Fruit fly (Drosophila melanogaster) whole organism, embryonic: Measurements from ENCODE around the gene CG42268.

Experiments
- Atf3 ChIP-seq: fragments of 200-800 bp; sonication (Bioruptor generic); optimal IDR thresholded peaks from 3 replicates; lab custom pipeline; 2016; ENCODE audit warnings: missing biosample characterization, missing genetic modification characterization
- Atf6 ChIP-seq: fragments of 200-800 bp; sonication (Bioruptor generic); IDR thresholded peaks from 2 replicates; pipeline ENCODE4 v1.3.6; 2022; ENCODE audit warnings: missing biosample characterization, missing genetic modification characterization
- Bteb2 ChIP-seq: fragments of 200-800 bp; sonication (Bioruptor generic); optimal IDR thresholded peaks from 2 replicates; lab custom pipeline; 2016; ENCODE audit warnings: missing biosample characterization, missing genetic modification characterization
- CG10321 ChIP-seq: fragments of 200-800 bp; sonication (Bioruptor generic); IDR thresholded peaks from 2 replicates; pipeline ENCODE4 v1.3.6; 2022; ENCODE audit warnings: missing biosample characterization, missing genetic modification characterization
- CG10462 ChIP-seq: fragments of 200-800 bp; sonication (Bioruptor generic); optimal IDR thresholded peaks from 2 replicates; lab custom pipeline; 2016; ENCODE audit warnings: missing biosample characterization, missing genetic modification characterization
- CG11560 ChIP-seq: fragments of 200-800 bp; sonication (Bioruptor generic); IDR thresholded peaks from 3 replicates; pipeline ENCODE4 v1.3.6; 2022; ENCODE audit warnings: missing biosample characterization, missing genetic modification characterization
- CG12236 ChIP-seq: fragments of 200-800 bp; sonication (Bioruptor generic); optimal IDR thresholded peaks from 2 replicates; lab custom pipeline; 2016; ENCODE audit warnings: missing biosample characterization, missing genetic modification characterization
- CG1233 ChIP-seq: fragments of 200-800 bp; sonication (Bioruptor generic); optimal IDR thresholded peaks from 4 replicates; lab custom pipeline; 2018; ENCODE audit warnings: missing biosample characterization, mild to moderate bottlenecking, missing genetic modification characterization
- CG14050 ChIP-seq: fragments of 200-800 bp; sonication (Bioruptor generic); IDR thresholded peaks from 3 replicates; pipeline ENCODE4 v1.3.6; 2022; ENCODE audit warnings: missing biosample characterization, missing genetic modification characterization
- CG15601 ChIP-seq: fragments of 200-800 bp; sonication (Bioruptor generic); optimal IDR thresholded peaks from 3 replicates; lab custom pipeline; 2019; ENCODE audit warnings: missing biosample characterization, mild to moderate bottlenecking, missing genetic modification characterization, moderate library complexity
- CG16815 ChIP-seq: fragments of 200-800 bp; sonication (Bioruptor generic); optimal IDR thresholded peaks from 3 replicates; lab custom pipeline; 2017; ENCODE audit warnings: missing biosample characterization, mild to moderate bottlenecking, missing genetic modification characterization
- CG2116 ChIP-seq: fragments of 200-800 bp; sonication (Bioruptor generic); optimal IDR thresholded peaks from 3 replicates; lab custom pipeline; 2018; ENCODE audit warnings: missing biosample characterization, mild to moderate bottlenecking, missing genetic modification characterization
- CG3407 ChIP-seq: fragments of 200-800 bp; sonication (Bioruptor generic); optimal IDR thresholded peaks from 2 replicates; lab custom pipeline; 2018; ENCODE audit warnings: missing biosample characterization, mild to moderate bottlenecking, missing genetic modification characterization
- CG34422 ChIP-seq: fragments of 200-800 bp; sonication (Bioruptor generic); IDR thresholded peaks from 3 replicates; pipeline ENCODE4 v1.3.6; 2022; ENCODE audit warnings: missing biosample characterization, missing genetic modification characterization
- CG3838 ChIP-seq: fragments of 200-800 bp; sonication (Bioruptor generic); optimal IDR thresholded peaks from 3 replicates; lab custom pipeline; 2016; ENCODE audit warnings: missing biosample characterization, missing genetic modification characterization
- CG4404 ChIP-seq: fragments of 200-800 bp; sonication (Bioruptor generic); IDR thresholded peaks from 2 replicates; pipeline ENCODE4 v1.3.6; 2022; ENCODE audit warnings: missing biosample characterization, missing genetic modification characterization
- CG7745 ChIP-seq: fragments of 200-800 bp; sonication (Bioruptor generic); optimal IDR thresholded peaks from 2 replicates; lab custom pipeline; 2018; ENCODE audit warnings: missing biosample characterization, mild to moderate bottlenecking, missing genetic modification characterization, moderate library complexity
- CG7928 ChIP-seq: fragments of 200-800 bp; sonication (Bioruptor generic); optimal IDR thresholded peaks from 2 replicates; lab custom pipeline; 2017; ENCODE audit warnings: missing biosample characterization, mild to moderate bottlenecking, missing genetic modification characterization
- CG7963 ChIP-seq: fragments of 200-800 bp; sonication (Bioruptor generic); IDR thresholded peaks from 3 replicates; pipeline ENCODE4 v1.3.6; 2022; ENCODE audit warnings: missing biosample characterization, missing genetic modification characterization; ENCODE audit not compliant: partially characterized antibody
- CG8478 ChIP-seq: fragments of >200 bp; optimal IDR thresholded peaks from 2 replicates; lab custom pipeline; 2018
- ERR ChIP-seq: fragments of 200-800 bp; sonication (Bioruptor generic); optimal IDR thresholded peaks from 2 replicates; lab custom pipeline; 2016; ENCODE audit warnings: missing biosample characterization, missing genetic modification characterization
- HHEX ChIP-seq: fragments of 200-800 bp; sonication (Bioruptor generic); optimal IDR thresholded peaks from 3 replicates; lab custom pipeline; 2017; ENCODE audit warnings: missing biosample characterization, mild to moderate bottlenecking, missing genetic modification characterization, missing genetic modification reagents
- MESR4 ChIP-seq: fragments of 200-800 bp; sonication (Bioruptor generic); optimal IDR thresholded peaks from 2 replicates; lab custom pipeline; 2018; ENCODE audit warnings: missing biosample characterization, mild to moderate bottlenecking, missing genetic modification characterization, moderate library complexity
- Max ChIP-seq: fragments of 200-800 bp; sonication (Bioruptor generic); optimal IDR thresholded peaks from 2 replicates; lab custom pipeline; 2016; ENCODE audit warnings: missing biosample characterization, mild to moderate bottlenecking, missing genetic modification characterization
- Meics ChIP-seq: fragments of 200-800 bp; sonication (Bioruptor generic); optimal IDR thresholded peaks from 2 replicates; lab custom pipeline; 2017; ENCODE audit warnings: missing biosample characterization, mild to moderate bottlenecking, missing genetic modification characterization
- Pdp1 ChIP-seq, 2 experiments: fragments of 200-800 bp; sonication (Bioruptor generic); optimal IDR thresholded peaks; 3 replicates each; lab custom pipeline; 2016; ENCODE audit warnings: missing biosample characterization in 2 of 2, missing genetic modification characterization in 2 of 2, mild to moderate bottlenecking in 1 of 2, moderate library complexity in 1 of 2
- Scr ChIP-seq: fragments of 200-800 bp; sonication (Bioruptor generic); IDR thresholded peaks from 2 replicates; pipeline ENCODE4 v1.3.6; 2022; ENCODE audit warnings: missing biosample characterization, missing genetic modification characterization; ENCODE audit not compliant: partially characterized antibody
- caup ChIP-seq: fragments of 200-800 bp; sonication (Bioruptor generic); optimal IDR thresholded peaks from 3 replicates; lab custom pipeline; 2017; ENCODE audit warnings: missing biosample characterization, mild to moderate bottlenecking, missing genetic modification characterization, moderate library complexity; ENCODE audit not compliant: severe bottlenecking
- chinmo ChIP-seq: fragments of 200-800 bp; sonication (Bioruptor generic); IDR thresholded peaks from 4 replicates; pipeline ENCODE4 v1.3.6; 2022; ENCODE audit warnings: missing biosample characterization, missing genetic modification characterization; ENCODE audit not compliant: partially characterized antibody
- dan ChIP-seq: fragments of 200-800 bp; sonication (Bioruptor generic); IDR thresholded peaks from 2 replicates; pipeline ENCODE4 v1.3.6; 2022; ENCODE audit warnings: missing biosample characterization, missing genetic modification characterization
- fd64A ChIP-seq: fragments of 200-800 bp; sonication (Bioruptor generic); optimal IDR thresholded peaks from 3 replicates; lab custom pipeline; 2018; ENCODE audit warnings: missing biosample characterization, mild to moderate bottlenecking, missing genetic modification characterization
- gcm ChIP-seq: fragments of 200-800 bp; sonication (Bioruptor generic); optimal IDR thresholded peaks from 2 replicates; lab custom pipeline; 2019; ENCODE audit warnings: missing biosample characterization, mild to moderate bottlenecking, missing genetic modification characterization, moderate library complexity
- gt ChIP-seq: fragments of 200-800 bp; sonication (Bioruptor generic); IDR thresholded peaks from 2 replicates; pipeline ENCODE4 v1.3.6; 2022; ENCODE audit warnings: missing biosample characterization, missing genetic modification characterization
- inv ChIP-seq: fragments of 200-800 bp; sonication (Bioruptor generic); IDR thresholded peaks from 2 replicates; pipeline ENCODE4 v1.3.6; 2022; ENCODE audit warnings: missing biosample characterization, missing genetic modification characterization; ENCODE audit not compliant: partially characterized antibody
- kay ChIP-seq: fragments of 200-800 bp; sonication (Bioruptor generic); optimal IDR thresholded peaks from 2 replicates; lab custom pipeline; 2016; ENCODE audit warnings: missing biosample characterization, missing genetic modification characterization
- klu ChIP-seq: fragments of 200-800 bp; sonication (Bioruptor generic); IDR thresholded peaks from 2 replicates; pipeline ENCODE4 v1.3.6; 2022; ENCODE audit warnings: missing biosample characterization, missing genetic modification characterization
- onecut ChIP-seq: fragments of 200-800 bp; sonication (Bioruptor generic); IDR thresholded peaks from 2 replicates; pipeline ENCODE4 v1.3.6; 2022; ENCODE audit warnings: missing biosample characterization, missing genetic modification characterization
- p53 ChIP-seq: fragments of 200-800 bp; sonication (Bioruptor generic); optimal IDR thresholded peaks from 2 replicates; lab custom pipeline; 2016; ENCODE audit warnings: missing biosample characterization, missing genetic modification characterization
- pb ChIP-seq: fragments of 200-800 bp; sonication (Bioruptor generic); optimal IDR thresholded peaks from 3 replicates; lab custom pipeline; 2016; ENCODE audit warnings: missing biosample characterization, missing genetic modification characterization
- pum ChIP-seq: fragments of 200-800 bp; sonication (Bioruptor generic); optimal IDR thresholded peaks from 2 replicates; lab custom pipeline; 2016; ENCODE audit warnings: missing biosample characterization, missing genetic modification characterization
- seq ChIP-seq: fragments of 200-800 bp; sonication (Bioruptor generic); IDR thresholded peaks from 2 replicates; pipeline ENCODE4 v1.3.6; 2022; ENCODE audit warnings: missing biosample characterization, missing genetic modification characterization
- vvl ChIP-seq: fragments of 200-800 bp; sonication (Bioruptor generic); IDR thresholded peaks from 2 replicates; pipeline ENCODE4 v1.3.6; 2022; ENCODE audit warnings: missing biosample characterization, missing genetic modification characterization
- wdn ChIP-seq: fragments of 200-800 bp; sonication (Bioruptor generic); IDR thresholded peaks from 2 replicates; pipeline ENCODE4 v1.3.6; 2022; ENCODE audit warnings: missing biosample characterization, missing genetic modification characterization
- zf30C ChIP-seq: fragments of 200-800 bp; sonication (Bioruptor generic); optimal IDR thresholded peaks from 3 replicates; lab custom pipeline; 2018; ENCODE audit warnings: missing biosample characterization, mild to moderate bottlenecking, missing genetic modification characterization

CG42268 gene

DNA sequence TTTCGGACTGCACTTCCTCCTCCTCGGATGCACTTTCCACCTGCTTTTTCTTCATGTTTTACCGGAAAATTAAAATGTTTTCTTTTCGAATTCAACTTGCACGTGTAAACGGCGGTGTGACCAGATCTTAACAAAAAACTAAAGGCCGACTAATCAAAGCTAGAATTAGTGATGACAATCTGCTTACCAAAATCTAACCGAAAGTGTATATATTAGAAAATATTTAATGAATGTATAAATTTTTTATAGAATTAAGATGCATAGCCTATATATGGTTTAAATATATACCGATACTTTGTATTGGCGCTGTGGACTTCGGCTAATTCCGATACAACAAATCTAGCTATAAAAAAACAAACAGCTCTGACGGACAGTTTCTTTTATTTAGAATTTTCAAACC is 41.3 kb downstream of the CG42268 start, which contains the start of the genes CG18178 and CG14174 (continued):
- peak; percentile 57 for TF ChIP-seq caup (GFP tag; lab: Kevin White, UChicago)
- TF ChIP-seq CG16815 (GFP tag; lab: Kevin White, UChicago), result peak; percentile 47
- TF ChIP-seq pb, result no peak
- no peak for TF ChIP-seq Atf3
- no peak for TF ChIP-seq dan
- TF ChIP-seq CG34422 (GFP tag; lab: Robert Waterston, UW), result peak; percentile 73
- TF ChIP-seq inv (GFP tag; lab: Robert Waterston, UW), result peak; percentile 34; the same call in 1 of the 2 replicates
- TF ChIP-seq Atf6 (GFP tag; lab: Robert Waterston, UW), result no peak
- no peak; the same call in 1 of the 2 replicates for TF ChIP-seq klu (GFP tag; lab: Robert Waterston, UW)
- TF ChIP-seq CG14050 (GFP tag; lab: Robert Waterston, UW), result 0 out of 3 replicates have a peak, but pooled peaks have one; percentile 37
- no peak for TF ChIP-seq Bteb2 (GFP tag; lab: Kevin White, UChicago)
- TF ChIP-seq fd64A, result no peak
- TF ChIP-seq CG2116, result peak; percentile 55
- no peak for TF ChIP-seq chinmo (GFP tag; lab: Robert Waterston, UW)
- TF ChIP-seq seq, result 0 out of 2 replicates have a peak, but pooled peaks have one; percentile 20
- TF ChIP-seq wdn (GFP tag; lab: Robert Waterston, UW), result no peak
- TF ChIP-seq vvl, result peak; percentile 67
- TF ChIP-seq CG7928 (GFP tag; lab: Kevin White, UChicago), result peak; percentile 42
- TF ChIP-seq CG11560, result no peak
- peak; percentile 90 for TF ChIP-seq Max (GFP tag; lab: Kevin White, UChicago)
- TF ChIP-seq zf30C (GFP tag; lab: Kevin White, UChicago), result no peak
- TF ChIP-seq ERR (GFP tag; lab: Kevin White, UChicago), result no peak
- no peak for TF ChIP-seq CG3838 (GFP tag; lab: Kevin White, UChicago)
- TF ChIP-seq CG4404 (GFP tag; lab: Robert Waterston, UW), result peak; percentile 62
- TF ChIP-seq MESR4 (GFP tag; lab: Kevin White, UChicago), result no peak
- TF ChIP-seq pum, result no peak
- TF ChIP-seq gt (GFP tag; lab: Robert Waterston, UW), result no peak
- TF ChIP-seq Scr (GFP tag; lab: Robert Waterston, UW), result peak; percentile 63
- TF ChIP-seq Meics, result peak; percentile 48
- peak; percentile 69 for TF ChIP-seq CG15601 (tag; lab: Kevin White, UChicago)
- TF ChIP-seq CG3407 (GFP tag; lab: Kevin White, UChicago), result no peak
- TF ChIP-seq CG7745, result no peak

dm6 chr3L:9717839-9718238 is 42.4 kb downstream of the CG42268 start:
- TF ChIP-seq CG8478 (lab: Kevin White, UChicago), result no peak
- 0 out of 3 replicates have a peak, but pooled peaks have one; percentile 15 for TF ChIP-seq CG7963

DNA sequence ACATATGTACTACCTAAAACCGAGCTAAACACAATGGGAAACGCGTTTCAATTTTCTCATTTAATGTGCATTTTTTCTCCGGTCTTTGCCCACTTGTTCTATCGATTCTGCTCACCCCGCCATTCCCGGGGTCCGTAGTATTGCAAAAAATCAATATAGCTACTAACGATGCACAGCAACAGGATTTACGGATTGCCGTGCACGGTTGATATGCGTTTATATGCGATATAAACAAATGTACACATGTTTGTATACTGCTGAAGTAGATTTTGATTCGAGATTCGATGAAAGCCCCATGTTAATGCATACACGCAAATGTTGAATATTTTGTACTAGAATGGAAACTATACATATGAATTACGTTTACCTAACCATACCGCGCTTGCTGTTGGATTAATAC is 43.1 kb downstream of the CG42268 start:
- TF ChIP-seq CG10462 (GFP tag; lab: Kevin White, UChicago) (no peak), onecut (GFP tag; lab: Robert Waterston, UW) (peak; percentile 52), CG10321 (GFP tag; lab: Robert Waterston, UW) (no peak)

dm6 chr3L:9716595-9716994 is 43.6 kb downstream of the CG42268 start:
- TF ChIP-seq CG1233 (GFP tag; lab: Kevin White, UChicago) (no peak), CG12236 (GFP tag; lab: Kevin White, UChicago) (no peak), HHEX (GFP tag; lab: Kevin White, UChicago) (no peak), gcm (GFP tag; lab: Kevin White, UChicago) (peak; percentile 62), Atf6 (GFP tag; lab: Robert Waterston, UW) (no peak), Pdp1 (GFP tag; optimal IDR thresholded peaks at IDR 0.05; lab: Kevin White, UChicago) (peak in 1 of 2 experiments; percentile 40), p53 (GFP tag; lab: Kevin White, UChicago) (no peak), kay (no peak)
- TF ChIP-seq, all 482 proteins: peak for 2
